Fruit fly (Drosophila melanogaster) whole organism, adult: ENCODE data around the gene CG14154.

Source experiments
- CG1620 ChIP-seq: fragments of 200-800 bp; sonication (Bioruptor generic); optimal IDR thresholded peaks from 2 replicates; lab custom pipeline; 2016; ENCODE audit warnings: missing biosample characterization, missing genetic modification characterization
- Hr96 ChIP-seq: fragments of 200-800 bp; sonication (Bioruptor generic); optimal IDR thresholded peaks from 2 replicates; lab custom pipeline; 2016; ENCODE audit warnings: missing biosample characterization, missing genetic modification characterization
- cic ChIP-seq: fragments of 200-800 bp; sonication (Bioruptor generic); optimal IDR thresholded peaks from 2 replicates; lab custom pipeline; 2017; ENCODE audit warnings: missing biosample characterization, mild to moderate bottlenecking, missing genetic modification characterization, moderate library complexity
- toe ChIP-seq: fragments of 200-800 bp; sonication (Bioruptor generic); optimal IDR thresholded peaks from 2 replicates; lab custom pipeline; 2016; ENCODE audit warnings: missing biosample characterization, missing genetic modification characterization

dm6 chr3L:10658362-10659127 lies 16.9 kb downstream of the CG14154 start:
- TF ChIP-seq Hr96 (no peak), toe (GFP tag; lab: Kevin White, UChicago) (no peak), cic (GFP tag; lab: Kevin White, UChicago) (no peak), CG1620 (GFP tag; lab: Kevin White, UChicago) (no peak)
